Worm (Caenorhabditis elegans) whole organism, early embryonic: ENCODE measurements around the gene sas-5.
A peak's percentile ranks its signal among the peaks of the same experiment; 100 is the strongest.

Source experiments
- B0310.2 ChIP-seq: sonication (generic microtip); optimal IDR thresholded peaks from 2 replicates; lab custom pipeline; 2016; ENCODE audit warnings: mild to moderate bottlenecking, missing genetic modification characterization, missing compliant biosample characterization
- F13C5.2 ChIP-seq: sonication (generic microtip); optimal IDR thresholded peaks from 2 replicates; lab custom pipeline; 2017; ENCODE audit warnings: mild to moderate bottlenecking, missing genetic modification characterization, inconsistent platforms, missing compliant biosample characterization
- aly-1 ChIP-seq: sonication (generic microtip); optimal IDR thresholded peaks from 2 replicates; lab custom pipeline; 2016; ENCODE audit warnings: missing genetic modification characterization, missing compliant biosample characterization
- ama-1 ChIP-seq: fragments of 150-350 bp; optimal IDR thresholded peaks from 2 replicates; lab custom pipeline; 2014
- ceh-13 ChIP-seq: fragments of 200-800 bp; sonication (Bioruptor generic); optimal IDR thresholded peaks from 2 replicates; lab custom pipeline; 2018; ENCODE audit warnings: mild to moderate bottlenecking, missing genetic modification characterization, missing compliant biosample characterization
- ceh-36 ChIP-seq: sonication (generic microtip); optimal IDR thresholded peaks from 2 replicates; lab custom pipeline; 2016; ENCODE audit warnings: missing genetic modification characterization, inconsistent platforms, missing compliant biosample characterization
- ets-7 ChIP-seq: sonication (generic microtip); optimal IDR thresholded peaks from 2 replicates; lab custom pipeline; 2016; ENCODE audit warnings: missing genotype, missing genetic modification characterization, missing compliant biosample characterization
- flt-1 ChIP-seq: fragments of 200-800 bp; sonication (Bioruptor generic); IDR thresholded peaks from 2 replicates; pipeline ENCODE4 v1.3.6; 2022; ENCODE audit warnings: missing genetic modification characterization, missing compliant biosample characterization
- hmbx-1 ChIP-seq: sonication (generic microtip); optimal IDR thresholded peaks from 2 replicates; lab custom pipeline; 2016; ENCODE audit warnings: mild to moderate bottlenecking, missing genetic modification characterization, missing compliant biosample characterization
- hmg-4 ChIP-seq: fragments of 200-800 bp; sonication (Bioruptor generic); optimal IDR thresholded peaks from 2 replicates; lab custom pipeline; 2018; ENCODE audit warnings: mild to moderate bottlenecking, missing genetic modification characterization, missing compliant biosample characterization
- hnd-1 ChIP-seq: sonication (generic microtip); optimal IDR thresholded peaks from 2 replicates; lab custom pipeline; 2016; ENCODE audit warnings: missing genetic modification characterization, missing compliant biosample characterization
- pes-1 ChIP-seq: fragments of 200-800 bp; sonication (Bioruptor generic); IDR thresholded peaks from 2 replicates; pipeline ENCODE4 v1.3.6; 2022; ENCODE audit warnings: missing genetic modification reagents, missing genetic modification characterization, missing compliant biosample characterization
- scrt-1 ChIP-seq: fragments of 200-800 bp; sonication (Bioruptor generic); IDR thresholded peaks from 2 replicates; pipeline ENCODE4 v1.3.6; 2022; ENCODE audit warnings: missing genetic modification characterization, missing compliant biosample characterization
- sea-1 ChIP-seq: fragments of 200-800 bp; sonication (Bioruptor generic); conservative IDR thresholded peaks from 2 replicates; pipeline ENCODE4 v1.3.6; 2022; ENCODE audit warnings: missing genetic modification characterization, missing compliant biosample characterization
- tbx-11 ChIP-seq: fragments of 200-800 bp; sonication (Bioruptor generic); IDR thresholded peaks from 2 replicates; pipeline ENCODE4 v1.3.6; 2022; ENCODE audit warnings: missing genetic modification characterization, missing compliant biosample characterization
- tbx-37 ChIP-seq: fragments of 200-800 bp; sonication (Bioruptor generic); conservative IDR thresholded peaks from 2 replicates; pipeline ENCODE4 v1.3.6; 2022; ENCODE audit warnings: missing genetic modification reagents, missing genetic modification characterization, missing compliant biosample characterization
- tra-4 ChIP-seq: sonication (generic microtip); optimal IDR thresholded peaks from 2 replicates; lab custom pipeline; 2017; ENCODE audit warnings: missing genetic modification characterization, missing compliant biosample characterization

Gene sas-5

DNA sequence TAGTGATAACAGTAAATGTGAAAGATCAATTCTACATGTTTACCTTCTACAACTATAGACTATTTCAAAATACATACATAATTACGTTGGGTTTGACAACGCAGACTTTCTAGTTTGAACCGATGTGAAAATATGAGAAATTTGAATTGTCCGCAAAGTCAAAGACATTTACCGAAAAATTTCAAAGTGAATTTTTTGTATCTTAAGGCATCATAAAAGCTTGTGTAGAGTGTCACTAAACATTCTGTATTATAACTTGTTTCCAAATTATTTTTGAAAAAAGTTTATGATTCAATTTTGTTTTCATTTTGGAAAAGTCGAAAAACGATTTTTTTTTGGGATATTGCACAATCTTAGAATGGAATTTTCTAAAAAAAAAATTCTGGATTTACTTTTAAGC, 25.1 kb downstream of the sas-5 start:
- no peak for TF ChIP-seq ceh-13 (GFP tag; lab: Kevin White, UChicago)

DNA sequence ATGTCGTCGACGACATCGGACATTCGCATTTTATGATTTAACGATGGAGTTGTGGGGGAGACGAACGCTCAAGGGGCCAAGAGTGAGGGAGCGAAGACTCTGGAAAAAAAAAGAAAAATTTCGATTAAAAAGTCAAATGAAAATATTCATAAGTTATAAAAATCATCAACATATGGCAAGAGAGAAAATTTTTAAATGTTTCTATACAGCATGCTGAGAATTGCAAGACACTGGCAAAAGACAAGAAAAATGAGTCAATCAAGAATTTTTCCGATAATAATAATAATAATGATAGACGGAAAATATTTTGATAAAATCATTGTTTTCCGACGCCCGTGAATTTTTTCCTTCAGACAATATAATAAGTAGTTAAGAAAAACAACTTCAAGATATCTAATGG, 26.7 kb downstream of the sas-5 start, which contains the start of gene sipa-1:
Gene sipa-1 (minus strand): TSS at position 101 of the 400 bp plus-strand sequence.
- no peak for TF ChIP-seq pes-1
- no peak for TF ChIP-seq ets-7 (tag; lab: Kevin White, UChicago)
- no peak for TF ChIP-seq tra-4 (tag; lab: Kevin White, UChicago)
- no peak for TF ChIP-seq flt-1
- no peak for TF ChIP-seq B0310.2
- TF ChIP-seq scrt-1 (GFP tag; lab: Robert Waterston, UW), result no peak
- TF ChIP-seq sea-1, result no peak
- no peak for TF ChIP-seq ama-1
- no peak for TF ChIP-seq ceh-13 (GFP tag; lab: Kevin White, UChicago)
- TF ChIP-seq ceh-36, result no peak
- TF ChIP-seq aly-1 (tag; lab: Kevin White, UChicago), result no peak
- TF ChIP-seq F13C5.2 (tag; lab: Kevin White, UChicago), result no peak
- TF ChIP-seq tbx-11, result no peak
- TF ChIP-seq hmbx-1, result no peak

DNA sequence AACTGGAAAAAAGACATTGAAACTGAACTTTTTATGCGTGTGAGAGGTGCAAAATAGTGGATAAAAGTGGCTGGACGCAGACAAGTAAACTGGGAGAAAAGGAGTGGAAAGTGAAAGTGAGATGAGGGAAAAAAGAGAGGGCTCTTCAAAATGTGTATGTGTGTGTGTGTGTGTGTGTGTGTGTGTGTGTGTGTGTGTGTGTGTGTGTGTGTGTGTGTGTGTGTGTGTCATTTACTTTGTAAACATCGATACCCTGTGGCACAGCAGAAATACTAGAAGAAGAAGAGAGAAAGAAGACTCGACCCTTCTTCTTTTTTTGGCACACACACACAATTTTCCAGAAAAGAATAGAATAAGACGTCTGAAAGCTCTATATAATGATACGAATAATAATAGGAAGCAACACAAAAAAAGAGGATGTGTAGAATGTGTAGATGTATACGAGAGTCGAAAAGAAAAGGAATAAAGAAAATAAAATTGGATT, 28.1 kb downstream of the sas-5 start:
- TF ChIP-seq ceh-13 (GFP tag; lab: Kevin White, UChicago), result no peak
- TF ChIP-seq ceh-36, result peak; percentile 15
- TF ChIP-seq sea-1, result no peak

DNA sequence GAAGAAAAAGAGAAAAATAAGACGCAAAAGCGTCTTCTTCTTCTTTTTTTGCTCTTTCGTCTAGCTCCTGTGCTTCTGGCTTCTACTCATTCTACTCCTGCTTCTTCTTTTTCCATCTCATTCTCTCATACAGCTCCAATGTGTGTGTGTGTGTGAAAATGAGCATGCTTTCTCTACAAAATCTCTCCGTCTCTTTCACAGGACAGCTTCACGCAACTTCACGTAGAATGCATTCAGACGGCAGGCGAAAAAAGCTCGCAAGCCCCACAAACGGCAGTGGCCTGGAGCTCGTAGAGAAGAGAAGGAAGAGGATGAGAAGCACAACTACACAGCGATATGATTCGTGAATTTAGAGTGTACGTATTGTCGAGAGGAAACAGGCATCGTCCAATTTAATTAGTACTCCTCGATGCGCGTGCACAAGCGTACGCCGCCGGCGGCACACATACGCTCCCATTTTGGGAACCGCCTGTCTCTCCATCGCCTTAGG, 30.8 kb downstream of the sas-5 start:
- TF ChIP-seq sea-1 (no peak), ama-1 (no peak), hmg-4 (GFP tag; lab: Kevin White, UChicago) (no peak), flt-1 (no peak), tra-4 (tag; lab: Kevin White, UChicago) (no peak), tbx-37 (no peak)

DNA sequence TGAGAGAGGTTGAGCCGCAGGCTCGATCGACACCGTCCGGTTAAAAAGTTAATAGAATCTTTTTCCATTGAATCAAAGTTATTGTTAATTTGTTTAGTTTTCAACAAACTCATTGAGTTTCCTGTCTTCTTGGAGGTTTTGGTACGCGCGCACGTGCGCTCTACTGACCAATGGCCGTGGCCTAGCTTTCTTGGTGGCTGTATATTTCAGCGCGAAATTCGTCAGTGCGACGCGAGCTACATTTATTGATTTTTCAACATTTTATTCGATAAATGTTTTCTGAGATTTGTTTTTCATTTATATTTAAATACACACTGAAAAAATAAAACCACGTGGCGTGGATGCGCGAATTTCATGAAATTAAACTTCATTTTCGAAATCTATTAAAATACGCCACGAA, 33.6 kb downstream of the sas-5 start, which contains the start of gene bir-1:
Gene bir-1 (plus strand): TSS at position 312 of the 400 bp plus-strand sequence.
- TF ChIP-seq tra-4 (tag; lab: Kevin White, UChicago) (no peak), hmg-4 (GFP tag; lab: Kevin White, UChicago) (no peak), ama-1 (no peak), tbx-37 (peak; percentile 77), flt-1 (no peak), aly-1 (tag; lab: Kevin White, UChicago) (no peak), pes-1 (0 out of 2 replicates have a peak, but pooled peaks have one; percentile 48), sea-1 (no peak), hnd-1 (tag; lab: Kevin White, UChicago) (no peak)

DNA sequence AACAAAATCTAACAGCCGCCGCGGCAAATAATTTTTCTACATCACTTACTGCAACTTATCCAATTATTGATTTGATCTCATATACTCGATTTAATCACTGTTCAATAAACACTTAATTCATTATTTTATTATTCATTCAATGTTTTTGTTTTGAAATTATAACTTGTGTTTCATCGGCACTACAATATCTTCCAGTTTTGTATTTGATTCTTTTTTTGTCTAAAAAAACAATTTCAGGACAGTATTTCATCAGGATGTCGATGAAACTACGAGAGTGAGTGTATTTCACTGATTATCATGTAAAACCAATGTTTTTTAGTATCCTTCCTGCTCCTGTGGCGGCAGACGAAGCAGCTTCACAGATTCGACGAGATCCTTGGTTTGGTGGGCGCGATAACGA, 34.7 kb downstream of the sas-5 start, which contains the start of gene skp-1:
Gene skp-1 (plus strand): TSS at position 238 of the 400 bp plus-strand sequence.
- TF ChIP-seq pes-1, result no peak
- no peak for TF ChIP-seq ceh-13 (GFP tag; lab: Kevin White, UChicago)

DNA sequence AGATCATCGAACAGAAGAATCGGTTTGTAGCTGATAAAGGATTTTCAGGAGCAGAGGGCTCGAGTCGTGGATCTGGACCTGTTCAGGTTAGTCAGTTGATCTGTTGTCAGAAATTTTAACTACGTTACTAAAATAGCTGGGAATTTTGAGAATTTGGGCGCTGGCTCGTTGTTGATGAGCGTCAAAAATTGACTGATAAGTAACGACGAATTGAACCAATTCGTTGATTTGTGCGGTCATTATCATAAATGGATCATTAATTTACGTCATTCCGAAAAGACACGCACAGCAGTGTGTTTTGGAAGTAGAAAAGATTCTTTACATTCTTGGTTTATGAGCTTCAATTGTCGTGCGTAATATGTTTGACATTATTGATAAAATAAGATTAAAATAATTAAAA, 37.3 kb downstream of the sas-5 start:
- no peak for TF ChIP-seq aly-1 (tag; lab: Kevin White, UChicago)
- no peak for TF ChIP-seq hmbx-1

DNA sequence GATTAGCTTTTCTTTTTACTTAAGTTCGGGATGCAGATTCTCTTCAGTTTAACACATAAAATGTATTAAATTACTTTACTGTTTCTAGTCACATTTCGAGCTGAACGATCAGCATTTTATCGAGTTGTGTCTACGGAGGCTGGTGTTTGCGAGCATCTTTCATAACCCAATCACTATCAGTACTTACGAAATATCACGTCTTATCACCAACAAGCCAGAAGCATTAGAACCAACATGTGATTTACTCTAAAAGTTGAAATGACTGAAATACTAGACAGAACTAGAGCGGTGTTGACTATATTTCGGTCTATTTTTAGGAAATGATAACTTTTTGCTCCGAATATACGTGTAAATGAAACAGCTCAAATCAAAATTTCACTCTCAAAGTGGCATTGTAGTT, 37.9 kb downstream of the sas-5 start:
- TF ChIP-seq tra-4 (tag; lab: Kevin White, UChicago) (no peak), pes-1 (no peak), hmbx-1 (no peak), hmg-4 (GFP tag; lab: Kevin White, UChicago) (no peak), ceh-36 (no peak), F13C5.2 (tag; lab: Kevin White, UChicago) (no peak), aly-1 (tag; lab: Kevin White, UChicago) (no peak), ets-7 (tag; lab: Kevin White, UChicago) (no peak), sea-1 (no peak), ceh-13 (GFP tag; lab: Kevin White, UChicago) (no peak), tbx-37 (no peak)

DNA sequence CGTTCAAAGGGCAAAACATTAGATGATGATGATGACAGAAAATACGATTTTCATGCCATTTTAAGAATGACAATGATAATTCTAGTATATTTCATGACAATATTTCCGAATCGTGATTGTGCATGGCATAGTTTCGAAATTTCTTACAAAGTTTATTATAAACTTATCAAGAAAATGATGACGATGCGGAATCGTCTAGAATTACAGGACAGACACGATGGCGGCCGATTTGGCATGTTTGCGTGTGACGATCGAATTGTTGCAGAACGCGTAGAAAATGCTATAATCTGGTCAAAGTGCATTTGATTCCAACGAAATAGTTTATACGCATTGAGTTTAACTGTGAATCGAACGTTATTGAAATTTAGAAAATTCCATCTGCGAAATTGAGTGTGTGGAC, 38.7 kb downstream of the sas-5 start:
- TF ChIP-seq tra-4 (tag; lab: Kevin White, UChicago) (no peak), ama-1 (no peak), hmg-4 (GFP tag; lab: Kevin White, UChicago) (no peak), F13C5.2 (tag; lab: Kevin White, UChicago) (no peak), tbx-11 (no peak), scrt-1 (GFP tag; lab: Robert Waterston, UW) (no peak), sea-1 (no peak), flt-1 (no peak), hmbx-1 (no peak), pes-1 (no peak), B0310.2 (no peak)

DNA sequence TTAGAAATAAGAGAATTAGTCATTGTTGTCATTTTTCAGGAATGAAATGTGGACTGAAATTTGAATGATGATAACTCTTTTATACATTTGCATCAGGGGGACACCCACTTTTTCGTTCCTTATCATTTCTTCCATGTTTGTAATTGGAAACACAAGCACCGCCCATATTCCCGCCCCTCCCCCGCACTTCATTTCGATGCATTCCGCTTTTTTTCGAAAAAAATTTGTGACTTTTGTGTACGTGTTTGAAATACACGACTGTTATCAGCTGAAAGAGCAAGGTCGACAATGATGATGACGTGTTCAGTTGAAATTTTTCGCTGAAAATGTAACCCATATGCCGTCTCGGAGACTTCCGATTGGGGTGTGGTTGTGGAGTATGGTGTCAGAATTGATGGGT, 40.2 kb downstream of the sas-5 start, which contains the start of gene zip-10:
Gene zip-10 (minus strand): TSS at position 43 of the 400 bp plus-strand sequence.
- no peak for TF ChIP-seq ets-7 (tag; lab: Kevin White, UChicago)
- TF ChIP-seq aly-1 (tag; lab: Kevin White, UChicago), result no peak
- no peak for TF ChIP-seq scrt-1 (GFP tag; lab: Robert Waterston, UW)
